Worm (Caenorhabditis elegans): ENCODE measurements around the gene M79.2.

The M79.2 gene

DNA sequence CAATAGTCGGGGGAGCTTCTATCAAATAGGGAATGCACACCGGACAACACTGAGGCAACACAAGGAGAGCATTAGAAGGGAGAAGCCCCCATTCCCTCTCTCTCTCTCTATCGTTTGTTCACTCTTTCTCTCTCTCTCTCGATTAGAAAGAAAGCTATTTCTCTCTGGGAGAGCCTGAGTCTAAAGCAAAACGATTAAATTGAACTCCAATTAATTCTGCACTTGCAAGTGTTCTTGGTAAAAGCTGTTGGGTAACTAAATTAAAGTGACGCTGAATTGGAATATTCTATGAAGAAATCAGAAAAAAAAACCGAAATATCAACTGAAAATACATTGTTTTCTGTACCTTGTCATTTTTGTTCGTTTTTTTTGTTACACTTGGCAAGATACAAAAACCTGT lies 12.6 kb downstream of the M79.2 start:
- no peak for TF ChIP-seq zag-1 (tag; optimal IDR thresholded peaks at IDR 0.05)
- peak; percentile 49 for TF ChIP-seq lin-14 (GFP tag; optimal IDR thresholded peaks at IDR 0.05)
- no peak for TF ChIP-seq efl-1 (optimal IDR thresholded peaks at IDR 0.05)
- TF ChIP-seq efl-1 (GFP tag; optimal IDR thresholded peaks at IDR 0.05 in 1 of 2): peak in 1 of 2 experiments; percentile 78
- TF ChIP-seq nhr-85 (tag): no peak
- TF ChIP-seq pqm-1 (tag; optimal IDR thresholded peaks at IDR 0.05): no peak
- TF ChIP-seq jun-1 (tag; optimal IDR thresholded peaks at IDR 0.05): no peak

DNA sequence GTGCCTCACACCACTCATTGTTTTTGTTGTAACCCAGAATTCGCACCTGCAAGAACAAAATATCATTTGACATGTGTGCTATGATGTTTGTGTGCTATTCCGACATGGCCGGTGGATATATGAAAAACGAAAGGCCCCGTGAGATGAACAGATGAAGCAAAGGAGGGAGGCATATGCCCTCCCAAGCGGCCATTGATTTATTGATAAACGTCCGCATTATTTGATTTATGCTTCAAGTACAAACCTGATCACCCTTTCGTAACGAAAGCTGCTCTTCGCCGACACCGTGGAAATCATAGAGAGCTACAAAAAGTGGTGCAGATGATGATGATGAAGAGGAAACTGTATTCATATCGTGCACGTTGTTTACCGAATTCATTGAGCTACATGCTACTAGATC lies 16.3 kb downstream of the M79.2 start:
- TF ChIP-seq unc-98 (GFP tag; IDR thresholded peaks at IDR 0.05) (no peak), elt-2 (tag; optimal IDR thresholded peaks at IDR 0.05) (no peak), hpl-2 (GFP tag; optimal IDR thresholded peaks at IDR 0.05) (no peak), efl-1 (optimal IDR thresholded peaks at IDR 0.05) (no peak), efl-1 (GFP tag; optimal IDR thresholded peaks at IDR 0.05 in 1 of 2) (no peak), nhr-71 (tag; optimal IDR thresholded peaks at IDR 0.05) (no peak)

DNA sequence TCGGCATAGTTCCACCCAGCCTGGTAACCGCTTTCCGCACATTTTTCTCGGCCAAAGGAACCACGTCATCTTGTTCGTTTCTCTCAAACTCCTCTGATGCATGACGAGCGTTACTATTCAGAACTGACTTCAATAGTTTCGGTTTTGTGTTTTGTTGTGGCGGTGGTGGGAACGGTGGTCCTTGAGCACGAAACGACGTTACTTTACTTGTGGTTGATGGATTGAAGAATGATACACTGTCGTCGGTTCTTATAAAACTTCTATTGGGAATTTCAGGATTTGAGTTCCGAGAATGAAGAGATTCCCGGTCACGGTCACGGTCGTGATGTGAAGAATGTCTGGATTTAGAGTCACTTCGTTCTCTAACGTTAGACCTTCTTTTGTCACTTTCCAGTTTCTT lies 18.7 kb downstream of the M79.2 start:
- TF ChIP-seq Y116A8C.19 (tag; optimal IDR thresholded peaks at IDR 0.05; ENCODE audit: borderline replicate concordance): no peak
- no peak for TF ChIP-seq ama-1 (optimal IDR thresholded peaks at IDR 0.05)
- no peak for TF ChIP-seq ceh-90 (tag; optimal IDR thresholded peaks at IDR 0.05)
- TF ChIP-seq nhr-19 (GFP tag; conservative IDR thresholded peaks at IDR 0.05): no peak
- TF ChIP-seq fkh-8 (tag; optimal IDR thresholded peaks at IDR 0.05): no peak
- no peak for TF ChIP-seq ets-5 (GFP tag; IDR thresholded peaks at IDR 0.05)
- TF ChIP-seq tbx-2 (tag; optimal IDR thresholded peaks at IDR 0.05): no peak
- TF ChIP-seq mef-2 (tag; optimal IDR thresholded peaks at IDR 0.05): no peak
- no peak for TF ChIP-seq snu-23 (GFP tag; optimal IDR thresholded peaks at IDR 0.05)
- TF ChIP-seq lin-13 (GFP tag; optimal IDR thresholded peaks at IDR 0.05): no peak
- no peak for TF ChIP-seq vab-15 (tag; optimal IDR thresholded peaks at IDR 0.05)
- TF ChIP-seq ceh-88 (GFP tag; IDR thresholded peaks at IDR 0.05): no peak
- no peak for TF ChIP-seq nhr-85 (tag)
- no peak for TF ChIP-seq nhr-237 (tag; optimal IDR thresholded peaks at IDR 0.05)
- no peak for TF ChIP-seq fkh-10 (GFP tag; optimal IDR thresholded peaks at IDR 0.05)
- no peak for TF ChIP-seq hlh-17 (GFP tag; optimal IDR thresholded peaks at IDR 0.05; ENCODE audit: borderline replicate concordance)
- no peak for TF ChIP-seq nhr-11 (tag; optimal IDR thresholded peaks at IDR 0.05)
- TF ChIP-seq rnt-1 (tag; optimal IDR thresholded peaks at IDR 0.05): no peak
- no peak for TF ChIP-seq fkh-4 (tag; optimal IDR thresholded peaks at IDR 0.05; ENCODE audit: borderline replicate concordance)
- TF ChIP-seq F16B12.6 (tag; optimal IDR thresholded peaks at IDR 0.05): no peak

DNA sequence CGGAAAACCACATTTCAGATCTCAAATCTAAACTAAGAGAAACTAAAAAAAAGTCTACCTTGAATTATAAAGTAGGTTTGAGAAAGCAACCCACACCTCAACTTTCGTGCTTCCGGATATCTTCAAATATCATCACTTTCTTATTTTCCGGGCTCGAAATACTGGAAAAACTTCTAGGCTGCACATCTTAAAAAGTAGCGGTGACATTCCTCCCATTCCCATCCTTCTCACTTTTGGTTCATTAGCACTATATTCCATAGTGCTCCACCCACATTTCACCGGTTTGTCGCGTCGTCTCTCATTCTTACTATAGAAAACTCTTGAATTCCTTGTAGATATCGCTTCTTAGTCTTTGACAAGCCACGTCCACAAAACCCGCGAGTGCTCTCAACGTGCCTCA lies 24.2 kb downstream of the M79.2 start, which contains the start of gene flp-19:
TSS of gene flp-19 (plus strand) at position 301 of the 400 bp plus-strand sequence.
- no peak for TF ChIP-seq mdl-1 (tag; optimal IDR thresholded peaks at IDR 0.05)
- no peak for TF ChIP-seq efl-1 (optimal IDR thresholded peaks at IDR 0.05)
- TF ChIP-seq efl-1 (GFP tag; optimal IDR thresholded peaks at IDR 0.05 in 1 of 2): peak in 1 of 2 experiments; percentile 3
- no peak for TF ChIP-seq egl-27 (tag; optimal IDR thresholded peaks at IDR 0.05)
- no peak for TF ChIP-seq tbx-2 (tag; optimal IDR thresholded peaks at IDR 0.05)

DNA sequence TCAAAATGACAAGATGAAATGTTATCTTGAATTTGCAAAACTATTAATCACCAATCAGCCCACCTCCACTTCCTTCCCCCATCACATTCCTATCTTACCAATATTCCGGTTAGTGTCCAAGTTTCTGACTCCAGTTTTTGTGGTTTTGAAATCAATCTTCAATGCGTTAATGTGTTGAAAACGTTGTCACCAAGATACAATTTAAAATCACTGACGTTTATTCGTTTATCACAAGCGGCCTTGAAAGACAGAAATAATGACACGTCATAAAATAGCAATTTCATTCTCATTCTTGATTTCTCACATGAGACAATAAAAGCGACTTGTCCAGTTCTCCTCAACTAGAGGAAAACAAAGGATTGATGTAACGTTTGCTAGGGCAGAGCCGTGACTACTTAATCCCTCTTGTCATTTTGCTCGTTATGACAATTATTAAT lies 28.9 kb downstream of the M79.2 start:
- TF ChIP-seq jun-1 (tag; optimal IDR thresholded peaks at IDR 0.05): no peak
- no peak for TF ChIP-seq ztf-4 (tag; optimal IDR thresholded peaks at IDR 0.05)
- no peak for TF ChIP-seq Y116A8C.19 (tag; optimal IDR thresholded peaks at IDR 0.05; ENCODE audit: borderline replicate concordance)
- no peak for TF ChIP-seq hlh-4 (tag; optimal IDR thresholded peaks at IDR 0.05)
- peak; percentile 25; the same call in 1 of the 2 replicates for TF ChIP-seq grh-1 (GFP tag; IDR thresholded peaks at IDR 0.05)
- TF ChIP-seq ceh-82 (tag; optimal IDR thresholded peaks at IDR 0.05): no peak
- no peak for TF ChIP-seq C34B4.2 (tag; optimal IDR thresholded peaks at IDR 0.05)
- TF ChIP-seq vab-15 (tag; optimal IDR thresholded peaks at IDR 0.05): no peak
- no peak for TF ChIP-seq aly-2 (tag; optimal IDR thresholded peaks at IDR 0.05)
- TF ChIP-seq ceh-63 (GFP tag; optimal IDR thresholded peaks at IDR 0.05): no peak
- TF ChIP-seq efl-3 (GFP tag; optimal IDR thresholded peaks at IDR 0.05): no peak
- TF ChIP-seq unc-98 (GFP tag; IDR thresholded peaks at IDR 0.05): no peak
- no peak for TF ChIP-seq C04F5.9 (tag; optimal IDR thresholded peaks at IDR 0.05)
- TF ChIP-seq nhr-84 (tag; optimal IDR thresholded peaks at IDR 0.05): no peak
- no peak for TF ChIP-seq unc-30 (tag; optimal IDR thresholded peaks at IDR 0.05)
- TF ChIP-seq ceh-8 (GFP tag; optimal IDR thresholded peaks at IDR 0.05): no peak
- TF ChIP-seq mab-9 (GFP tag; IDR thresholded peaks at IDR 0.05): 0 out of 2 replicates have a peak, but pooled peaks have one; percentile 37
- no peak for TF ChIP-seq fkh-4 (tag; optimal IDR thresholded peaks at IDR 0.05; ENCODE audit: borderline replicate concordance)
- TF ChIP-seq ets-5 (GFP tag; IDR thresholded peaks at IDR 0.05): no peak
- TF ChIP-seq mef-2 (tag; optimal IDR thresholded peaks at IDR 0.05): no peak
- no peak for TF ChIP-seq nhr-237 (tag; optimal IDR thresholded peaks at IDR 0.05)
- TF ChIP-seq lsy-2 (tag; optimal IDR thresholded peaks at IDR 0.05): peak in 1 of 2 experiments; percentile 33
